Worm (Caenorhabditis elegans): ENCODE data around the gene dos-1.

Gene dos-1

ce11 chrIII:9136587-9136986, 32.8 kb downstream of the dos-1 start, which contains the start of gene eat-4 (continued):
- no peak for TF ChIP-seq unc-86 (tag; optimal IDR thresholded peaks at IDR 0.05)
- TF ChIP-seq tbx-2 (tag; optimal IDR thresholded peaks at IDR 0.05), result no peak

ce11 chrIII:9138601-9139000, 34.9 kb downstream of the dos-1 start, which contains the start of gene ZK512.7:
Gene ZK512.7, minus strand, starts transcription at chrIII:9138701.
- no peak for TF ChIP-seq elt-2 (tag; optimal IDR thresholded peaks at IDR 0.05)
- TF ChIP-seq hlh-8 (tag; optimal IDR thresholded peaks at IDR 0.05), result no peak
- no peak for TF ChIP-seq pros-1 (tag; optimal IDR thresholded peaks at IDR 0.05)
- TF ChIP-seq hlh-30 (tag; optimal IDR thresholded peaks at IDR 0.05; ENCODE audit: insufficient read depth), result no peak
- TF ChIP-seq tbx-7 (tag; optimal IDR thresholded peaks at IDR 0.05), result no peak
- TF ChIP-seq unc-86 (tag; optimal IDR thresholded peaks at IDR 0.05), result no peak
- no peak for TF ChIP-seq mec-3 (tag; optimal IDR thresholded peaks at IDR 0.05; ENCODE audit: borderline replicate concordance)
- TF ChIP-seq pax-1 (tag; optimal IDR thresholded peaks at IDR 0.05), result no peak
- TF ChIP-seq rnt-1 (tag; optimal IDR thresholded peaks at IDR 0.05), result no peak
- no peak for TF ChIP-seq ref-2 (tag; optimal IDR thresholded peaks at IDR 0.05)
- no peak for TF ChIP-seq che-1 (tag; optimal IDR thresholded peaks at IDR 0.05)

DNA sequence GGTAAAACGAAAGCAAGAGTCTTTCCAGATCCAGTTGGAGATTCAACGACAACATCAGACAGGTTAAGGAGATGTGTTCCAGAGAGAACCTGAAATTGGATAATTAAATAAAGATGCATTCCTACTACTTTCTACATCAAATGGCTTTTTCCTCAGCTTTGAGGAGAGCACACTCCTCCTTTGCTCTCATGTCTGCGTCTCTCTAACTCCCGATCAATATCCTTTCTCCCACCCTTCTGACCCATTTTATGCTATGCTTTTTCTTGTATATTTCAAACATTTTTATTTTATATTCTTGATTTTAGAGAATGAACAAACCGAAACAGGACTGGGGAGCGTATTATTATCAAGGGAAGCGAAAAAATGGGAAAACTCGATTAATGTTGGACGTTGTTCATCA, 40.2 kb downstream of the dos-1 start, which contains the start of gene ZK512.11:
Gene ZK512.11, plus strand, starts transcription at position 301 of the 400 bp plus-strand sequence.
- peak; percentile 69 for TF ChIP-seq ceh-48 (tag; optimal IDR thresholded peaks at IDR 0.05)
- TF ChIP-seq ets-4 (tag; optimal IDR thresholded peaks at IDR 0.05), result no peak
- TF ChIP-seq nhr-232 (tag; optimal IDR thresholded peaks at IDR 0.05), result no peak
- TF ChIP-seq hlh-8 (tag; optimal IDR thresholded peaks at IDR 0.05), result no peak
- peak; percentile 7 for TF ChIP-seq nfya-1 (tag; optimal IDR thresholded peaks at IDR 0.05)
- TF ChIP-seq unc-42 (tag; optimal IDR thresholded peaks at IDR 0.05), result peak; percentile 64

ce11 chrIII:9144744-9145390, 41.1 kb downstream of the dos-1 start, which contains the start of the genes ZK512.2 and ZK512.4:
Gene ZK512.2, minus strand, starts transcription at chrIII:9144794.
Gene ZK512.4, plus strand, starts transcription at chrIII:9145340.
- no peak for TF ChIP-seq ahr-1 (tag; optimal IDR thresholded peaks at IDR 0.05)
- peak; percentile 8 for TF ChIP-seq unc-42 (tag; optimal IDR thresholded peaks at IDR 0.05)

DNA sequence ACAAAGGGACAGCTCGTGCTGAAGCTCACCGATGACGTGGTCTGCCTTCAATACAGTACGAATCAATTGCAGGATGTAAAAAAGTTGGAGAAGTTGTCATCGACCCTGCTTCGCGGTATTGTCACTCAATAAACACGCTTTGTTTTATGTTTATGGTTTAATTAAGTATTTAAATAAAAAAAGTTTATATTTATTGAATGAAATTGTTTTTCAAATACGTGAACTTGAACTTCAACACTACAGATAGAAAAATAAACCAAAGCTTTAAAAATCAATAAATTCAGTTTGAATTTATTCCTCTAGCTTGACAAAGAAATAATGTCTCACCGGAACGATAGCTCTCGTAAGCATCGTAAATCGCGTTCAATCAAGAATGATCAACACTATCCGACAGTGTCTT, 42.0 kb downstream of the dos-1 start, which contains the start of gene ZK512.8:
Gene ZK512.8, plus strand, starts transcription at position 301 of the 400 bp plus-strand sequence.
- TF ChIP-seq odd-2 (tag; optimal IDR thresholded peaks at IDR 0.05) (no peak), elt-2 (tag; optimal IDR thresholded peaks at IDR 0.05) (no peak), ceh-48 (tag; optimal IDR thresholded peaks at IDR 0.05) (no peak), ceh-45 (GFP tag; IDR thresholded peaks at IDR 0.05) (no peak), ceh-31 (tag; optimal IDR thresholded peaks at IDR 0.05) (no peak), rnt-1 (tag; optimal IDR thresholded peaks at IDR 0.05) (no peak), nhr-11 (tag; optimal IDR thresholded peaks at IDR 0.05) (no peak), T23F11.4 (GFP tag; optimal IDR thresholded peaks at IDR 0.05) (no peak), sox-4 (tag; optimal IDR thresholded peaks at IDR 0.05) (no peak), ttx-3 (tag; optimal IDR thresholded peaks at IDR 0.05) (no peak)

DNA sequence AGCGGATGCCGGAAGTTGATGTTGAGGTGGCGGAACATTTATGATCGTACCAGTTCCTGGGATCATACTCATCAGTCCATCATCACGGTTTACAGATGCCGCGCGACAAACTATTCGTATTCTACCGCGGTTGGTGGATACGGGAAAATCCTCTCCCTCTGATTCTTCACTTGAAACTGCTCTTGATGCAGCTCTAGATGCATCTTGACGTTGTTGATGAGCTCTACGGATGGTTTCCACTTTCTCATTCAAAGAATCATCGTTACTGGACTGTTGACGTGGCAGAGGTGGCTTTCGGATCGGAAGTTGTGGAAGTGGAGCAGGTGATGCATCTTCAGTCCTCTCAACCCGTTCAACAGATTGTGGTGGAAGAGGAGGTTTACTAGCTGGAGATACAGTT, 45.4 kb downstream of the dos-1 start:
- TF ChIP-seq ceh-34 (tag; optimal IDR thresholded peaks at IDR 0.05) (no peak), gmeb-2 (tag; optimal IDR thresholded peaks at IDR 0.05) (no peak), pha-4 (tag; optimal IDR thresholded peaks at IDR 0.05) (no peak), pag-3 (tag; optimal IDR thresholded peaks at IDR 0.05; ENCODE audit: borderline replicate concordance) (no peak), ztf-16 (tag; optimal IDR thresholded peaks at IDR 0.05) (no peak), ceh-14 (tag; optimal IDR thresholded peaks at IDR 0.05) (no peak), hlh-8 (tag; optimal IDR thresholded peaks at IDR 0.05) (no peak), ceh-30 (tag; optimal IDR thresholded peaks at IDR 0.05) (no peak), unc-3 (GFP tag; conservative IDR thresholded peaks at IDR 0.05) (no peak), unc-3 (tag; optimal IDR thresholded peaks at IDR 0.05) (no peak), dmd-4 (tag; optimal IDR thresholded peaks at IDR 0.05; ENCODE audit: borderline replicate concordance) (no peak), hlh-13 (GFP tag; optimal IDR thresholded peaks at IDR 0.05) (no peak), C38D4.7 (GFP tag; optimal IDR thresholded peaks at IDR 0.05) (no peak), pat-9 (tag; optimal IDR thresholded peaks at IDR 0.05) (no peak), ets-4 (tag; optimal IDR thresholded peaks at IDR 0.05) (no peak), nhr-232 (tag; optimal IDR thresholded peaks at IDR 0.05) (no peak), ceh-22 (tag; optimal IDR thresholded peaks at IDR 0.05) (no peak), ceh-9 (tag; optimal IDR thresholded peaks at IDR 0.05) (no peak), ttx-3 (tag; optimal IDR thresholded peaks at IDR 0.05) (no peak)

Data from whole organism, late embryonic.